Worm (Caenorhabditis elegans): ENCODE results near the gene F41F3.9.

DNA sequence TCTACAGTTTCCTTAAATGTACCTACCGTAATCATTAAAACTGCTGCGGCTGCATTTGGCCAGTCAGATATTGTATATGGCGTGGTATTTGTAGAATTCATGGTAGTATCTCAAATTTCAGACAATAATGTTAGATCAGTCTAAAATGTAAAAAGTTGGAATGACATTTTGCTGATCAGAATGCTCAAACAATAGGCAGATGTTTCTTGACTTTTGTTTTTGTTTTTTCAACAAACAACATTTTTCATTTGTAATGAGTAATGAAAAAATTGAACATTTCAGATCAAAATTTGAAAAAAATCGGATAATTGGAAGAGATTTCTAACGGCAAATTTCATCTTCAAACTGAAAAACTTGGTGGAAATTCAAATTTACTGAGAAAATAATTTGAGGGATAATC is 13.4 kb downstream of the F41F3.9 start, which contains the start of gene srx-77:
- TF ChIP-seq unc-86 (tag; optimal IDR thresholded peaks at IDR 0.05) (no peak), odd-2 (tag; optimal IDR thresholded peaks at IDR 0.05) (no peak), nhr-11 (tag; optimal IDR thresholded peaks at IDR 0.05) (no peak), elt-2 (tag; optimal IDR thresholded peaks at IDR 0.05) (no peak), ets-4 (tag; optimal IDR thresholded peaks at IDR 0.05) (no peak), ama-1 (optimal IDR thresholded peaks at IDR 0.05) (no peak), mec-3 (tag; optimal IDR thresholded peaks at IDR 0.05; ENCODE audit: borderline replicate concordance) (no peak), ceh-14 (tag; optimal IDR thresholded peaks at IDR 0.05) (no peak), T23F11.4 (GFP tag; optimal IDR thresholded peaks at IDR 0.05) (no peak), ceh-6 (GFP tag; optimal IDR thresholded peaks at IDR 0.05) (no peak), eyg-1 (tag; optimal IDR thresholded peaks at IDR 0.05) (no peak), ceh-18 (tag; optimal IDR thresholded peaks at IDR 0.05) (no peak)
